Worm (Caenorhabditis elegans) whole organism, young adult: ENCODE measurements around the gene F28H6.4.

Experiments
- B0035.1 ChIP-seq: sonication (generic microtip); optimal IDR thresholded peaks from 2 replicates; lab custom pipeline; 2016; ENCODE audit warnings: missing genetic modification characterization, mild to moderate bottlenecking, missing compliant biosample characterization, missing genotype, missing genetic modification reagents
- D2030.7 ChIP-seq: fragments of 200-800 bp; sonication (Bioruptor generic); IDR thresholded peaks from 2 replicates; pipeline ENCODE4 v1.3.6; 2022; ENCODE audit warnings: missing genetic modification reagents, missing genetic modification characterization, missing compliant biosample characterization
- F49E8.2 ChIP-seq: sonication (generic microtip); optimal IDR thresholded peaks from 3 replicates; lab custom pipeline; 2017; ENCODE audit warnings: missing genetic modification characterization, mild to moderate bottlenecking, missing compliant biosample characterization, antibody characterized with exemption, moderate library complexity; ENCODE audit not compliant: insufficient read depth
- F57C9.4 ChIP-seq: sonication (generic microtip); optimal IDR thresholded peaks from 2 replicates; lab custom pipeline; 2017; ENCODE audit warnings: mild to moderate bottlenecking, missing genetic modification characterization, missing compliant biosample characterization
- K12H6.12 ChIP-seq: fragments of 200-800 bp; sonication (Bioruptor generic); optimal IDR thresholded peaks from 2 replicates; lab custom pipeline; 2018; ENCODE audit warnings: mild to moderate bottlenecking, missing genetic modification characterization, missing compliant biosample characterization
- T26A5.8 ChIP-seq: sonication (generic microtip); optimal IDR thresholded peaks from 2 replicates; lab custom pipeline; 2016; ENCODE audit warnings: missing genetic modification characterization, missing compliant biosample characterization
- Y79H2A.3 ChIP-seq: fragments of 200-800 bp; sonication (Bioruptor generic); conservative IDR thresholded peaks from 2 replicates; pipeline ENCODE4 v1.3.6; 2022; ENCODE audit warnings: missing genetic modification reagents, missing genetic modification characterization, missing compliant biosample characterization
- ZK185.1 ChIP-seq: sonication (generic microtip); optimal IDR thresholded peaks from 2 replicates; lab custom pipeline; 2016; ENCODE audit warnings: mild to moderate bottlenecking, missing genetic modification characterization, missing compliant biosample characterization; ENCODE audit not compliant: poor library complexity, severe bottlenecking
- attf-3 ChIP-seq: fragments of 200-800 bp; sonication (Bioruptor generic); conservative IDR thresholded peaks from 2 replicates; pipeline ENCODE4 v1.3.6; 2022; ENCODE audit warnings: missing genetic modification reagents, missing genetic modification characterization, missing compliant biosample characterization
- attf-5 ChIP-seq: fragments of 200-800 bp; sonication (Bioruptor generic); optimal IDR thresholded peaks from 2 replicates; lab custom pipeline; 2018; ENCODE audit warnings: mild to moderate bottlenecking, missing genetic modification characterization, missing compliant biosample characterization
- cebp-1 ChIP-seq, 2 experiments: fragments of 200-800 bp in 1 of 2; sonication (Bioruptor generic) in 1 of 2; sonication (generic microtip) in 1 of 2; IDR thresholded peaks in 1 of 2; optimal IDR thresholded peaks in 1 of 2; 2 replicates each; pipeline versions ENCODE4 v1.3.6 to Lab custom; 2017 to 2022; ENCODE audit warnings: missing compliant biosample characterization in 2 of 2, missing genetic modification characterization in 2 of 2, mild to moderate bottlenecking in 1 of 2, missing genetic modification reagents in 1 of 2, moderate library complexity in 1 of 2
- ceh-27 ChIP-seq: fragments of 200-800 bp; sonication (Bioruptor generic); optimal IDR thresholded peaks from 2 replicates; lab custom pipeline; 2018; ENCODE audit warnings: mild to moderate bottlenecking, missing genetic modification characterization, moderate library complexity, missing compliant biosample characterization
- ceh-58 ChIP-seq: fragments of 200-800 bp; sonication (Bioruptor generic); IDR thresholded peaks from 2 replicates; pipeline ENCODE4 v1.3.6; 2022; ENCODE audit warnings: missing genetic modification characterization, missing compliant biosample characterization
- ceh-79 ChIP-seq: sonication (generic microtip); optimal IDR thresholded peaks from 2 replicates; lab custom pipeline; 2017; ENCODE audit warnings: mild to moderate bottlenecking, missing genetic modification characterization, missing compliant biosample characterization
- chd-7 ChIP-seq: sonication (generic microtip); optimal IDR thresholded peaks from 2 replicates; lab custom pipeline; 2016; ENCODE audit warnings: mild to moderate bottlenecking, missing genetic modification characterization, moderate library complexity, missing compliant biosample characterization
- dox-1 ChIP-seq: fragments of 200-800 bp; sonication (Bioruptor generic); IDR thresholded peaks from 2 replicates; pipeline ENCODE4 v1.3.6; 2022; ENCODE audit warnings: missing genetic modification reagents, missing genetic modification characterization, missing compliant biosample characterization
- dpl-1 ChIP-seq: fragments of 150-350 bp; optimal IDR thresholded peaks from 2 replicates; lab custom pipeline; 2014; ENCODE audit warnings: missing biosample characterization, missing genetic modification reagents, missing genetic modification characterization
- egl-44 ChIP-seq: fragments of 200-800 bp; sonication (Bioruptor generic); IDR thresholded peaks from 2 replicates; pipeline ENCODE4 v1.3.6; 2022; ENCODE audit warnings: missing genetic modification reagents, missing genetic modification characterization, missing compliant biosample characterization
- ekl-4 ChIP-seq: fragments of 200-800 bp; sonication (Bioruptor generic); IDR thresholded peaks from 2 replicates; pipeline ENCODE4 v1.3.6; 2022; ENCODE audit warnings: missing genetic modification reagents, missing genetic modification characterization, missing compliant biosample characterization
- fkh-3 ChIP-seq: sonication (generic microtip); optimal IDR thresholded peaks from 2 replicates; lab custom pipeline; 2016; ENCODE audit warnings: mild to moderate bottlenecking, missing genetic modification characterization, missing compliant biosample characterization
- gei-17 ChIP-seq: fragments of 200-800 bp; sonication (Bioruptor generic); optimal IDR thresholded peaks from 2 replicates; lab custom pipeline; 2018; ENCODE audit warnings: mild to moderate bottlenecking, missing genetic modification characterization, missing compliant biosample characterization
- hlh-12 ChIP-seq: sonication (generic microtip); optimal IDR thresholded peaks from 2 replicates; lab custom pipeline; 2016; ENCODE audit warnings: missing genetic modification characterization, missing compliant biosample characterization
- hmg-1.2 ChIP-seq: fragments of 200-800 bp; sonication (Bioruptor generic); IDR thresholded peaks from 2 replicates; pipeline ENCODE4 v1.3.6; 2022; ENCODE audit warnings: missing genetic modification reagents, missing genetic modification characterization, missing compliant biosample characterization
- lin-26 ChIP-seq: fragments of 200-800 bp; sonication (Bioruptor generic); IDR thresholded peaks from 2 replicates; pipeline ENCODE4 v1.3.6; 2022; ENCODE audit warnings: missing genetic modification reagents, missing genetic modification characterization, missing compliant biosample characterization
- lin-35 ChIP-seq, 3 experiments: fragments of 150-350 bp in 2 of 3; sonication (generic microtip) in 1 of 3; optimal IDR thresholded peaks; 2 replicates each; lab custom pipeline; 2014 to 2018; ENCODE audit warnings: missing biosample characterization in 3 of 3, missing genetic modification characterization in 3 of 3, missing genetic modification reagents in 3 of 3
- lin-40 ChIP-seq: sonication (generic microtip); optimal IDR thresholded peaks from 2 replicates; lab custom pipeline; 2016; ENCODE audit warnings: missing genetic modification characterization, mild to moderate bottlenecking, missing compliant biosample characterization, missing genotype, missing genetic modification reagents
- lsl-1 ChIP-seq: fragments of 200-800 bp; sonication (Bioruptor generic); optimal IDR thresholded peaks from 2 replicates; lab custom pipeline; 2018; ENCODE audit warnings: mild to moderate bottlenecking, missing genetic modification characterization, moderate library complexity, missing compliant biosample characterization
- madf-10 ChIP-seq: sonication (generic microtip); optimal IDR thresholded peaks from 2 replicates; lab custom pipeline; 2016; ENCODE audit warnings: mild to moderate bottlenecking, missing genetic modification characterization, missing compliant biosample characterization
- madf-3 ChIP-seq: fragments of 200-800 bp; sonication (Bioruptor generic); IDR thresholded peaks from 2 replicates; pipeline ENCODE4 v1.3.6; 2022; ENCODE audit warnings: missing genetic modification reagents, missing genetic modification characterization, missing compliant biosample characterization
- nfyb-1 ChIP-seq: fragments of 200-800 bp; sonication (Bioruptor generic); IDR thresholded peaks from 2 replicates; pipeline ENCODE4 v1.3.6; 2022; ENCODE audit warnings: missing genetic modification reagents, missing genetic modification characterization, missing compliant biosample characterization
- nhr-120 ChIP-seq: fragments of 200-800 bp; sonication (Bioruptor generic); IDR thresholded peaks from 2 replicates; pipeline ENCODE4 v1.3.6; 2022; ENCODE audit warnings: missing genetic modification characterization, missing compliant biosample characterization
- nhr-27 ChIP-seq: fragments of 200-800 bp; sonication (Bioruptor generic); optimal IDR thresholded peaks from 2 replicates; lab custom pipeline; 2018; ENCODE audit warnings: mild to moderate bottlenecking, missing genetic modification characterization, moderate library complexity, missing compliant biosample characterization
- rcor-1 ChIP-seq: fragments of 200-800 bp; sonication (Bioruptor generic); IDR thresholded peaks from 2 replicates; pipeline ENCODE4 v1.3.6; 2022; ENCODE audit warnings: missing genetic modification reagents, missing genetic modification characterization, missing compliant biosample characterization
- snpc-1.3 ChIP-seq: sonication (generic microtip); optimal IDR thresholded peaks from 2 replicates; lab custom pipeline; 2017; ENCODE audit warnings: missing genetic modification characterization, mild to moderate bottlenecking, missing compliant biosample characterization, antibody characterized with exemption, moderate library complexity, missing genotype, missing genetic modification reagents; ENCODE audit not compliant: insufficient read depth
- snpc-4 ChIP-seq, 5 experiments: fragments of 150-350 bp in 1 of 5; sonication (generic microtip) in 4 of 5; optimal IDR thresholded peaks; 2 replicates each; lab custom pipeline; 2014 to 2018; ENCODE audit warnings: missing genetic modification characterization in 5 of 5, missing biosample characterization in 3 of 5, antibody characterized with exemption in 2 of 5, mild to moderate bottlenecking in 2 of 5, missing compliant biosample characterization in 2 of 5, missing genotype in 2 of 5, moderate library complexity in 2 of 5, missing genetic modification reagents in 1 of 5
- tbp1 ChIP-seq: fragments of 200-800 bp; sonication (Bioruptor generic); optimal IDR thresholded peaks from 2 replicates; lab custom pipeline; 2018; ENCODE audit warnings: mild to moderate bottlenecking, missing genetic modification characterization, missing compliant biosample characterization
- tlf-1 ChIP-seq: fragments of 200-800 bp; sonication (Bioruptor generic); optimal IDR thresholded peaks from 2 replicates; lab custom pipeline; 2018; ENCODE audit warnings: mild to moderate bottlenecking, missing genetic modification characterization, missing compliant biosample characterization
- unc-130 ChIP-seq: sonication (generic microtip); optimal IDR thresholded peaks from 2 replicates; lab custom pipeline; 2016; ENCODE audit warnings: missing genetic modification reagents, missing genetic modification characterization, missing compliant biosample characterization
- unc-62 ChIP-seq: fragments of 150-350 bp; optimal IDR thresholded peaks from 2 replicates; lab custom pipeline; 2014; ENCODE audit warnings: missing biosample characterization, missing genetic modification reagents, missing genetic modification characterization
- zfh-2 ChIP-seq: fragments of 200-800 bp; sonication (Bioruptor generic); conservative IDR thresholded peaks from 2 replicates; pipeline ENCODE4 v1.3.6; 2022; ENCODE audit warnings: missing genetic modification reagents, missing genetic modification characterization, missing compliant biosample characterization
- ztf-18 ChIP-seq: sonication (generic microtip); optimal IDR thresholded peaks from 2 replicates; lab custom pipeline; 2016; ENCODE audit warnings: missing genotype, mild to moderate bottlenecking, missing genetic modification characterization, missing compliant biosample characterization
- ztf-25 ChIP-seq: fragments of 200-800 bp; sonication (Bioruptor generic); IDR thresholded peaks from 2 replicates; pipeline ENCODE4 v1.3.6; 2022; ENCODE audit warnings: missing genetic modification reagents, missing genetic modification characterization, missing compliant biosample characterization
- ztf-6 ChIP-seq: fragments of 200-800 bp; sonication (Bioruptor generic); IDR thresholded peaks from 2 replicates; pipeline ENCODE4 v1.3.6; 2022; ENCODE audit warnings: missing genetic modification reagents, missing genetic modification characterization, missing compliant biosample characterization

The F28H6.4 gene

DNA sequence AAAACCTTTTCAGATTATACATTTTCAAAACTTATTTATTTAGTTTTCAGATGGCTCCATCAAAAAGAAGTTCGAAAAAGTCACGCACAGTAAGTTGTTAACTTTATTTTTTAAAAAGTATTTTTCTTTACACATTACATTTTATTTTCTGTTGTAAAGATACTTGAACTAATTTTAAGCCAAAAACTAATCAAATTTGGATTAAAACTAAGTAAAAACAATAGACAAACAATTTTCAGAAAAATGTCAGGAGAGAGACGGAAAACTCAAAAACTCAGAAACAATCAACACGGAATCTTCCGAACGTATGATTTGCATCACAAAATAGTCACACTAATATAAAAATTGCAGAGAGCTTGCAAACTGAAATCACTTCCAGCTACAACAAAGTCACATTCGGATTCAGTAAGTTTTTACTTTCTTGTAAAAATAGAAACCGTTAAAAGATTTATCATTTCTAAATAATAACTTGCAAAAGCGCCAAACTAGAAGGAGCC is 14.3 kb downstream of the F28H6.4 start, which contains the start of gene ceh-89:
ceh-89 (plus strand) TSS at position 51 of the 497 bp plus-strand sequence.
- TF ChIP-seq nfyb-1 (GFP tag; lab: Robert Waterston, UW), result no peak
- no peak for TF ChIP-seq madf-10 (tag; lab: Kevin White, UChicago)
- TF ChIP-seq ekl-4, result no peak
- TF ChIP-seq Y79H2A.3 (GFP tag; lab: Robert Waterston, UW), result no peak
- TF ChIP-seq ceh-58 (GFP tag; lab: Robert Waterston, UW), result no peak
- TF ChIP-seq ceh-79, result no peak
- no peak for TF ChIP-seq hlh-12 (tag; lab: Kevin White, UChicago)
- TF ChIP-seq fkh-3 (tag; lab: Kevin White, UChicago), result no peak
- TF ChIP-seq rcor-1 (GFP tag; lab: Robert Waterston, UW), result no peak
- no peak for TF ChIP-seq tlf-1
- TF ChIP-seq egl-44 (GFP tag; lab: Robert Waterston, UW), result no peak
- TF ChIP-seq B0035.1 (tag; lab: Kevin White, UChicago), result no peak
- TF ChIP-seq lin-40, result no peak
- no peak for TF ChIP-seq chd-7 (tag; lab: Kevin White, UChicago)
- no peak for TF ChIP-seq T26A5.8 (tag; lab: Kevin White, UChicago)
- no peak for TF ChIP-seq F49E8.2
- TF ChIP-seq ztf-25 (GFP tag; lab: Robert Waterston, UW), result no peak
- TF ChIP-seq hmg-1.2, result no peak

DNA sequence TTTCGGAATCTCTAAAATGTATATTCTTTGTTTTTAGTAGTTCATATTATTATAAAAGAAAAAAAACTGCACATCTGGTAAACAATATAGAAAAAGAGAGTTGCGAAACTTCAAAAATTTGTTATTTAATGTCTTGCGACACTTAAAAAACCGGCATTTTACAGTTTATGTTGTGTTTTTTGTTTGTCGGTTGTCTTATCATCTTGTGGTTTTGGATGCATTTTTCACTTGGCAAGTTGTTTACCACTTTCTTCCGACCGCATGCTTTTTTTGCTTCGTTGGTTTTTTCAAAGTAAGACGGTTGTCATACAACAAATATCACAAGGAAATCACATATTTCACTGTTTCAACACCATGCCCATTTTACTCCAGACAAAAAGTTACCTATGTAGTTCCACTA is 18.0 kb downstream of the F28H6.4 start:
- TF ChIP-seq hlh-12 (tag; lab: Kevin White, UChicago) (no peak), cebp-1 (GFP tag; IDR thresholded peaks at IDR 0.05; lab: Robert Waterston, UW) (peak; percentile 80), cebp-1 (tag; optimal IDR thresholded peaks at IDR 0.05; lab: Kevin White, UChicago) (peak; percentile 90), ztf-18 (tag; lab: Kevin White, UChicago) (no peak), snpc-4 (GFP tag; optimal IDR thresholded peaks at IDR 0.05; lab: Kevin White, UChicago) (no peak), snpc-4 (tag; optimal IDR thresholded peaks at IDR 0.05; lab: Kevin White, UChicago) (peak in 2 of 4 experiments; percentile 1 to 14), K12H6.12 (tag; lab: Kevin White, UChicago) (no peak), unc-130 (GFP tag; lab: Kevin White, UChicago) (no peak), ceh-58 (GFP tag; lab: Robert Waterston, UW) (no peak), attf-3 (GFP tag; lab: Robert Waterston, UW) (no peak), D2030.7 (no peak)

DNA sequence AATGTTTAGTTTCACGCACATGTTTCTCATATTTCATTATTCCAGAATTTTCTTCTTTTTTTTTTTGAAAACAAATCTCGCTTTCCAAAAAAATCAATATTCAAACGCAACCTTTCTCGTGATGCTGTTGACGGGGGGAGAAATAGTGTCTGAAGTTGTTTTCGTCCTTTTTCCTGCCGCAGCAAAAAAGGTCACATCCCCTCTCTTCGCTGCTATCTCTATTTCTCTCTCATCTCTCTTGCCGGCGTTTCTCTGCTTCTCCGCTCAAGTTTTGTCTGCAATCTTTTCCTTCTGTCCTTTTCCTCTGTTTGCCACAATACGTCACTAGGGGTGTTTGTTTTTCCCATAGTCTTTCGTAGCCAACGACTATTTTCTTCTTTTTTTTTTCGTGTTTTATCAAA is 19.1 kb downstream of the F28H6.4 start:
- no peak for TF ChIP-seq lin-26 (GFP tag; lab: Robert Waterston, UW)
- TF ChIP-seq ztf-6, result 0 out of 2 replicates have a peak, but pooled peaks have one; percentile 27
- TF ChIP-seq ceh-27 (GFP tag; lab: Kevin White, UChicago), result peak; percentile 68
- peak; percentile 21 for TF ChIP-seq ztf-18 (tag; lab: Kevin White, UChicago)
- TF ChIP-seq dox-1 (GFP tag; lab: Robert Waterston, UW), result peak; percentile 52; the same call in 1 of the 2 replicates
- no peak for TF ChIP-seq attf-3 (GFP tag; lab: Robert Waterston, UW)
- TF ChIP-seq tbp1 (GFP tag; lab: Kevin White, UChicago), result peak; percentile 52
- TF ChIP-seq madf-10 (tag; lab: Kevin White, UChicago), result no peak
- TF ChIP-seq nhr-120 (GFP tag; lab: Robert Waterston, UW), result no peak
- no peak for TF ChIP-seq madf-3 (GFP tag; lab: Robert Waterston, UW)
- peak; percentile 62 for TF ChIP-seq gei-17 (GFP tag; lab: Kevin White, UChicago)
- peak; percentile 75 for TF ChIP-seq zfh-2 (GFP tag; lab: Robert Waterston, UW)
- peak; percentile 56; the same call in 1 of the 2 replicates for TF ChIP-seq cebp-1 (GFP tag; IDR thresholded peaks at IDR 0.05; lab: Robert Waterston, UW)
- peak; percentile 83 for TF ChIP-seq cebp-1 (tag; optimal IDR thresholded peaks at IDR 0.05; lab: Kevin White, UChicago)
- no peak for TF ChIP-seq lin-35 (GFP tag; optimal IDR thresholded peaks at IDR 0.05; lab: Kevin White, UChicago)
- no peak for TF ChIP-seq dpl-1 (GFP tag; lab: Kevin White, UChicago)
- TF ChIP-seq lsl-1 (GFP tag; lab: Kevin White, UChicago), result no peak
- no peak for TF ChIP-seq unc-62
- TF ChIP-seq snpc-1.3 (tag; lab: Kevin White, UChicago), result no peak
- no peak for TF ChIP-seq nhr-27 (tag; lab: Kevin White, UChicago)
- no peak for TF ChIP-seq F57C9.4 (tag; lab: Kevin White, UChicago)
- peak; percentile 11 for TF ChIP-seq ZK185.1 (tag; lab: Kevin White, UChicago)
- 0 out of 2 replicates have a peak, but pooled peaks have one; percentile 38 for TF ChIP-seq ekl-4
- peak; percentile 69 for TF ChIP-seq attf-5
